Worm (Caenorhabditis elegans): ENCODE measurements around the gene C56E6.4.

ce11 chrII:6531940-6532339 lies 3.4 kb upstream of the C56E6.4 start, which contains the start of gene abcx-1:
- TF ChIP-seq tab-1 (GFP tag; IDR thresholded peaks at IDR 0.05) (no peak), ztf-23 (GFP tag; IDR thresholded peaks at IDR 0.05) (no peak), ref-1 (GFP tag; conservative IDR thresholded peaks at IDR 0.05) (no peak), ztf-29 (GFP tag; IDR thresholded peaks at IDR 0.05) (no peak)

Data from whole organism, midembryonic.